Fruit fly (Drosophila melanogaster) whole organism, embryonic: Measurements from ENCODE around the gene Nepl12.

Experiments
- Antp ChIP-seq: fragments of 200-800 bp; sonication (Bioruptor generic); optimal IDR thresholded peaks from 3 replicates; lab custom pipeline; 2016; ENCODE audit warnings: missing biosample characterization, missing genetic modification characterization
- CG1024 ChIP-seq: fragments of 200-800 bp; sonication (Bioruptor generic); IDR thresholded peaks from 2 replicates; pipeline ENCODE4 v1.3.6; 2022; ENCODE audit warnings: missing biosample characterization, missing genetic modification characterization
- CG18262 ChIP-seq: fragments of 200-800 bp; optimal IDR thresholded peaks from 3 replicates; lab custom pipeline; 2019; ENCODE audit warnings: missing biosample characterization, mild to moderate bottlenecking, missing genetic modification characterization, moderate library complexity
- CG2116 ChIP-seq: fragments of 200-800 bp; sonication (Bioruptor generic); optimal IDR thresholded peaks from 3 replicates; lab custom pipeline; 2018; ENCODE audit warnings: missing biosample characterization, mild to moderate bottlenecking, missing genetic modification characterization
- CG2875 ChIP-seq: fragments of 200-800 bp; sonication (Bioruptor generic); optimal IDR thresholded peaks from 2 replicates; lab custom pipeline; 2017; ENCODE audit warnings: missing biosample characterization, mild to moderate bottlenecking, missing genetic modification characterization, missing genetic modification reagents
- CG30020 ChIP-seq: fragments of 200-800 bp; optimal IDR thresholded peaks from 2 replicates; lab custom pipeline; 2019; ENCODE audit warnings: missing biosample characterization, mild to moderate bottlenecking, missing genetic modification characterization, moderate library complexity
- CG31365 ChIP-seq: fragments of 200-800 bp; sonication (Bioruptor generic); optimal IDR thresholded peaks from 2 replicates; lab custom pipeline; 2018; ENCODE audit warnings: missing biosample characterization, mild to moderate bottlenecking, missing genetic modification characterization
- CG3995 ChIP-seq: fragments of 200-800 bp; sonication (Bioruptor generic); optimal IDR thresholded peaks from 3 replicates; lab custom pipeline; 2016; ENCODE audit warnings: missing biosample characterization, missing genetic modification characterization
- CG4282 ChIP-seq: fragments of 200-800 bp; sonication (Bioruptor generic); optimal IDR thresholded peaks from 2 replicates; lab custom pipeline; 2016; ENCODE audit warnings: missing biosample characterization, missing genetic modification characterization
- CG4707 ChIP-seq: fragments of 200-800 bp; sonication (Bioruptor generic); optimal IDR thresholded peaks from 2 replicates; lab custom pipeline; 2018; ENCODE audit warnings: missing biosample characterization, mild to moderate bottlenecking, missing genetic modification characterization, moderate library complexity
- CG6689 ChIP-seq: fragments of 200-800 bp; sonication (Bioruptor generic); IDR thresholded peaks from 2 replicates; pipeline ENCODE4 v1.3.6; 2022; ENCODE audit warnings: missing biosample characterization, missing genetic modification characterization
- CG8089 ChIP-seq: fragments of 200-800 bp; sonication (Bioruptor generic); optimal IDR thresholded peaks from 3 replicates; lab custom pipeline; 2016; ENCODE audit warnings: missing biosample characterization, missing genetic modification characterization
- CG8944 ChIP-seq: fragments of 200-800 bp; sonication (Bioruptor generic); optimal IDR thresholded peaks from 3 replicates; lab custom pipeline; 2016; ENCODE audit warnings: missing biosample characterization, missing genetic modification characterization
- CG9437 ChIP-seq: fragments of 200-800 bp; sonication (Bioruptor generic); optimal IDR thresholded peaks from 2 replicates; lab custom pipeline; 2018; ENCODE audit warnings: missing biosample characterization, mild to moderate bottlenecking, missing genetic modification characterization
- Camta ChIP-seq: fragments of 200-800 bp; sonication (Bioruptor generic); optimal IDR thresholded peaks from 2 replicates; lab custom pipeline; 2016; ENCODE audit warnings: missing biosample characterization, missing genetic modification characterization
- CrebB ChIP-seq: fragments of 200-800 bp; sonication (Bioruptor generic); optimal IDR thresholded peaks from 3 replicates; lab custom pipeline; 2018; ENCODE audit warnings: missing biosample characterization, mild to moderate bottlenecking, missing genetic modification characterization
- Dip3 ChIP-seq: fragments of 200-800 bp; sonication (Bioruptor generic); optimal IDR thresholded peaks from 3 replicates; lab custom pipeline; 2016; ENCODE audit warnings: missing biosample characterization, missing genetic modification characterization
- Dp ChIP-seq: fragments of 200-800 bp; sonication (Bioruptor generic); optimal IDR thresholded peaks from 2 replicates; lab custom pipeline; 2018; ENCODE audit warnings: missing biosample characterization, mild to moderate bottlenecking, missing genetic modification characterization, moderate library complexity
- E2f2 ChIP-seq: fragments of 200-800 bp; sonication (Bioruptor generic); IDR thresholded peaks from 2 replicates; pipeline ENCODE4 v1.3.6; 2022; ENCODE audit warnings: missing biosample characterization, missing genetic modification characterization
- Ets65A ChIP-seq: fragments of 200-800 bp; sonication (Bioruptor generic); peaks from one replicate; lab custom pipeline; 2016; ENCODE audit warnings: missing biosample characterization, missing genetic modification characterization
- Fer3 ChIP-seq: fragments of 200-800 bp; sonication (Bioruptor generic); optimal IDR thresholded peaks from 2 replicates; lab custom pipeline; 2018; ENCODE audit warnings: missing biosample characterization, mild to moderate bottlenecking, missing genetic modification characterization, moderate library complexity
- Hsf ChIP-seq: fragments of 200-800 bp; sonication (Bioruptor generic); optimal IDR thresholded peaks from 3 replicates; lab custom pipeline; 2016; ENCODE audit warnings: missing biosample characterization, missing genetic modification characterization
- Mad ChIP-seq: fragments of 200-800 bp; sonication (Bioruptor generic); optimal IDR thresholded peaks from 2 replicates; lab custom pipeline; 2016; ENCODE audit warnings: missing biosample characterization, missing genetic modification characterization
- Med ChIP-seq: fragments of 200-800 bp; sonication (Bioruptor generic); peaks from one replicate; lab custom pipeline; 2016; ENCODE audit warnings: missing biosample characterization, missing genetic modification characterization, mild to moderate bottlenecking, inconsistent platforms, moderate library complexity
- Nf-YC ChIP-seq: fragments of 200-800 bp; optimal IDR thresholded peaks from 3 replicates; lab custom pipeline; 2019; ENCODE audit warnings: missing biosample characterization, mild to moderate bottlenecking, missing genetic modification characterization, moderate library complexity
- Ptx1 ChIP-seq: fragments of 200-800 bp; sonication (Bioruptor generic); IDR thresholded peaks from 2 replicates; pipeline ENCODE4 v1.3.6; 2022; ENCODE audit warnings: missing biosample characterization, missing genetic modification characterization
- Stat92E ChIP-seq, 3 experiments: fragments of >200 bp in 2 of 3; fragments of 200-800 bp in 1 of 3; sonication (Bioruptor generic) in 1 of 3; optimal IDR thresholded peaks; 2 replicates each; lab custom pipeline; 2017 to 2019; ENCODE audit warnings: missing biosample characterization in 3 of 3, missing genetic modification characterization in 3 of 3, mild to moderate bottlenecking in 1 of 3, moderate library complexity in 1 of 3
- Trl ChIP-seq, 3 experiments: fragments of >200 bp in 2 of 3; fragments of 200-800 bp in 1 of 3; sonication (Bioruptor generic) in 1 of 3; optimal IDR thresholded peaks; 2 replicates in 1 of 3; 3 replicates in 2 of 3; lab custom pipeline; 2016 to 2017; ENCODE audit warnings: missing biosample characterization in 1 of 3, missing genetic modification characterization in 1 of 3
- ab ChIP-seq: fragments of 200-800 bp; sonication (Bioruptor generic); optimal IDR thresholded peaks from 2 replicates; lab custom pipeline; 2016; ENCODE audit warnings: missing biosample characterization, missing genetic modification characterization
- ap ChIP-seq: fragments of 200-800 bp; sonication (Bioruptor generic); IDR thresholded peaks from 2 replicates; pipeline ENCODE4 v1.3.6; 2022; ENCODE audit warnings: missing biosample characterization, missing genetic modification characterization
- cato ChIP-seq: fragments of 200-800 bp; sonication (Bioruptor generic); optimal IDR thresholded peaks from 2 replicates; lab custom pipeline; 2016; ENCODE audit warnings: missing biosample characterization, missing genetic modification characterization, borderline replicate concordance
- gem ChIP-seq: fragments of 200-800 bp; sonication (Bioruptor generic); optimal IDR thresholded peaks from 2 replicates; lab custom pipeline; 2019; ENCODE audit warnings: missing biosample characterization, mild to moderate bottlenecking, missing genetic modification characterization, moderate library complexity
- gro ChIP-seq: fragments of 200-800 bp; sonication (Bioruptor generic); optimal IDR thresholded peaks from 2 replicates; lab custom pipeline; 2016; ENCODE audit warnings: missing biosample characterization, missing genetic modification characterization
- hbn ChIP-seq: fragments of 200-800 bp; sonication (Bioruptor generic); IDR thresholded peaks from 2 replicates; pipeline ENCODE4 v1.3.6; 2022; ENCODE audit warnings: missing biosample characterization, missing genetic modification characterization; ENCODE audit not compliant: partially characterized antibody
- insv ChIP-seq, 2 experiments: fragments of 200-800 bp; sonication (Bioruptor generic); optimal IDR thresholded peaks; 3 replicates each; lab custom pipeline; 2016 to 2018; ENCODE audit warnings: missing biosample characterization in 2 of 2, missing genetic modification characterization in 2 of 2
- inv ChIP-seq: fragments of 200-800 bp; sonication (Bioruptor generic); IDR thresholded peaks from 2 replicates; pipeline ENCODE4 v1.3.6; 2022; ENCODE audit warnings: missing biosample characterization, missing genetic modification characterization; ENCODE audit not compliant: partially characterized antibody
- jigr1 ChIP-seq: fragments of 200-800 bp; sonication (Bioruptor generic); IDR thresholded peaks from 3 replicates; pipeline ENCODE4 v1.3.6; 2022; ENCODE audit warnings: missing biosample characterization, missing genetic modification characterization
- jumu ChIP-seq: fragments of 200-800 bp; sonication (Bioruptor generic); optimal IDR thresholded peaks from 3 replicates; lab custom pipeline; 2016; ENCODE audit warnings: missing biosample characterization, missing genetic modification characterization
- lola ChIP-seq, 3 experiments: fragments of >200 bp in 2 of 3; fragments of 200-800 bp in 1 of 3; sonication (Bioruptor generic) in 1 of 3; optimal IDR thresholded peaks; 2 replicates each; lab custom pipeline; 2017 to 2019; ENCODE audit warnings: missing biosample characterization in 3 of 3, missing genetic modification characterization in 3 of 3, mild to moderate bottlenecking in 1 of 3, moderate library complexity in 1 of 3
- org-1 ChIP-seq: fragments of 200-800 bp; sonication (Bioruptor generic); optimal IDR thresholded peaks from 2 replicates; lab custom pipeline; 2017; ENCODE audit warnings: missing biosample characterization, missing genetic modification characterization
- pan ChIP-seq, 4 experiments: fragments of >200 bp in 3 of 4; fragments of 200-800 bp in 1 of 4; sonication (Bioruptor generic) in 1 of 4; optimal IDR thresholded peaks in 3 of 4; IDR thresholded peaks in 1 of 4; 2 replicates each; pipeline versions ENCODE4 v1.3.6 to Lab custom; 2017 to 2022; ENCODE audit warnings: missing biosample characterization in 2 of 4, missing genetic modification characterization in 2 of 4, mixed read lengths in 1 of 4
- pros ChIP-seq: fragments of 200-800 bp; sonication (Bioruptor generic); optimal IDR thresholded peaks from 3 replicates; lab custom pipeline; 2019; ENCODE audit warnings: missing biosample characterization, mild to moderate bottlenecking, missing genetic modification characterization, moderate library complexity
- ranshi ChIP-seq: fragments of 200-800 bp; sonication (Bioruptor generic); IDR thresholded peaks from 2 replicates; pipeline ENCODE4 v1.3.6; 2022; ENCODE audit warnings: missing biosample characterization, missing genetic modification characterization
- run ChIP-seq: fragments of 200-800 bp; sonication (Bioruptor generic); optimal IDR thresholded peaks from 3 replicates; lab custom pipeline; 2018; ENCODE audit warnings: missing biosample characterization, mild to moderate bottlenecking, missing genetic modification characterization
- tgo ChIP-seq: fragments of 200-800 bp; sonication (Bioruptor generic); IDR thresholded peaks from 3 replicates; pipeline ENCODE4 v1.3.6; 2022; ENCODE audit warnings: missing biosample characterization, missing genetic modification characterization
- trem ChIP-seq: fragments of 200-800 bp; optimal IDR thresholded peaks from 3 replicates; lab custom pipeline; 2019; ENCODE audit warnings: missing biosample characterization, mild to moderate bottlenecking, missing genetic modification characterization, moderate library complexity
- tx ChIP-seq: fragments of 200-800 bp; sonication (Bioruptor generic); optimal IDR thresholded peaks from 2 replicates; lab custom pipeline; 2016; ENCODE audit warnings: missing biosample characterization, missing genetic modification characterization
- vfl ChIP-seq: fragments of 200-800 bp; sonication (Bioruptor generic); optimal IDR thresholded peaks from 2 replicates; lab custom pipeline; 2016; ENCODE audit warnings: missing biosample characterization, missing genetic modification characterization
- wor ChIP-seq: fragments of 200-800 bp; sonication (Bioruptor generic); IDR thresholded peaks from 2 replicates; pipeline ENCODE4 v1.3.6; 2022; ENCODE audit warnings: missing biosample characterization, missing genetic modification characterization

Nepl12 gene

DNA sequence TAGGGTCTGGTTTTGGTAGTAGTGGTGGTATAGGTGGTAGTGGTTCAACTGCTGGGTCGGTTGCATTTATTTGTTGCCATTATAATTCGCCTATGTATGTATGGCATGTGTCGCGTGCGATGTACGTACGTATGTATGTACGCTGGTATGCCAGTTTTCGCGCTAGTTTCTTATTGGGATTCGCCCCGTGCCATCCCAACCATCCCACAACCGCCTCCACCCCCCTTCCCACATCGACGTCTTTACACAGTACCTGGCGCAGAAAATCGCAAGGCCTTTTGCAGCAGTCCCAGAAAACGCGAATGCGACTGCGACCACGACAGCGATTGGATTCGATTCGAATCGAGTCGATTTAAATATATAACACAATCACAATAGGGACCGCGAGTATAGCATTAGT is 34.9 kb downstream of the Nepl12 start:
- no peak for TF ChIP-seq CG30020
- peak; percentile 32 for TF ChIP-seq Med (GFP tag; lab: Kevin White, UChicago)
- TF ChIP-seq insv (GFP tag; optimal IDR thresholded peaks at IDR 0.05; lab: Kevin White, UChicago), result peak in 1 of 2 experiments; percentile 76
- TF ChIP-seq ranshi (GFP tag; lab: Robert Waterston, UW), result no peak

DNA sequence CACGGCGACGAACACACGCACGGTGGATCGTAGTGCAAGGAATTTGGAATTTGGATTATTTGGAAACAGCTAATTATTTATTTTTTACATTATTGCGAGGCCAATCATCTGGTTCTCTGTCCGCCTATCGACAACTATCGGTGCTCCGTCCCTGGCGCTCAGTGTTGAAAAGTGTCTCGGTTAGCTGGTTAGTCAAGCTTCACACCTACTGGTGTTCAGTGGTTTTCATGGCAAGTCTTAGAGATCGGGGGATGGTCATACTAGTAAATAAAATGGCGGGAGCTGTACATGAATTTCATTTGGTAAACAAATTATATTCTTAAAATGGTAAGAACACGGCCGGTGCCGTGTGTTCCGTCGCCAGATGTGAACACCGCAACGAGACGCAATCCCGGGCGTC is 35.6 kb downstream of the Nepl12 start, which contains the start of the genes trbd and dmt:
TSS of gene trbd (minus strand) at position 152 of the 400 bp plus-strand sequence.
TSS of gene dmt (plus strand) at position 257 of the 400 bp plus-strand sequence.
- no peak for TF ChIP-seq CG6689
- no peak for TF ChIP-seq pan (optimal IDR thresholded peaks at IDR 0.05; lab: Kevin White, UChicago)
- TF ChIP-seq pan (GFP tag; optimal IDR thresholded peaks at IDR 0.05 in 1 of 2, IDR thresholded peaks at IDR 0.05 in 1 of 2), result no peak
- TF ChIP-seq org-1 (GFP tag; lab: Kevin White, UChicago), result no peak
- peak; percentile 84 for TF ChIP-seq Dp (GFP tag; lab: Kevin White, UChicago)
- peak; percentile 49 for TF ChIP-seq CrebB (tag; lab: Kevin White, UChicago)
- TF ChIP-seq CG8944 (GFP tag; lab: Kevin White, UChicago), result peak; percentile 55
- TF ChIP-seq Dip3 (GFP tag; lab: Kevin White, UChicago), result peak; percentile 85
- no peak for TF ChIP-seq run
- no peak for TF ChIP-seq tgo (GFP tag; lab: Robert Waterston, UW)
- peak; percentile 58 for TF ChIP-seq Mad (GFP tag; lab: Kevin White, UChicago)
- TF ChIP-seq CG8089, result peak; percentile 44
- TF ChIP-seq jumu, result peak; percentile 69
- no peak for TF ChIP-seq lola (GFP tag; optimal IDR thresholded peaks at IDR 0.05; lab: Kevin White, UChicago)
- TF ChIP-seq Stat92E (GFP tag; optimal IDR thresholded peaks at IDR 0.05; lab: Kevin White, UChicago), result peak in 1 of 3 experiments; percentile 64
- no peak for TF ChIP-seq ab (GFP tag; lab: Kevin White, UChicago)
- no peak for TF ChIP-seq jigr1 (GFP tag; lab: Robert Waterston, UW)
- no peak for TF ChIP-seq CG9437 (GFP tag; lab: Kevin White, UChicago)
- TF ChIP-seq gem (tag; lab: Kevin White, UChicago), result no peak
- no peak for TF ChIP-seq CG2875 (GFP tag; lab: Kevin White, UChicago)
- peak; percentile 37 for TF ChIP-seq Hsf
- peak; percentile 50 for TF ChIP-seq Camta (GFP tag; lab: Kevin White, UChicago)
- TF ChIP-seq CG3995 (GFP tag; lab: Kevin White, UChicago), result peak; percentile 52
- no peak for TF ChIP-seq CG4707
- TF ChIP-seq pros (GFP tag; lab: Kevin White, UChicago), result no peak
- TF ChIP-seq Antp (GFP tag; lab: Kevin White, UChicago), result peak; percentile 68
- TF ChIP-seq CG4282, result peak; percentile 57
- peak; percentile 58 for TF ChIP-seq tx (GFP tag; lab: Kevin White, UChicago)
- TF ChIP-seq hbn (GFP tag; lab: Robert Waterston, UW), result no peak
- peak; percentile 78 for TF ChIP-seq trem (tag; lab: Kevin White, UChicago)
- TF ChIP-seq vfl, result peak; percentile 64
- peak; percentile 81 for TF ChIP-seq CG2116 (GFP tag; lab: Kevin White, UChicago)
- no peak for TF ChIP-seq Fer3 (tag; lab: Kevin White, UChicago)
- TF ChIP-seq Nf-YC (tag; lab: Kevin White, UChicago), result no peak
- no peak for TF ChIP-seq inv (GFP tag; lab: Robert Waterston, UW)
- no peak for TF ChIP-seq cato (GFP tag; lab: Kevin White, UChicago)
- no peak for TF ChIP-seq Trl (optimal IDR thresholded peaks at IDR 0.05; lab: Kevin White, UChicago)
- TF ChIP-seq Trl (GFP tag; optimal IDR thresholded peaks at IDR 0.05; lab: Kevin White, UChicago), result peak; percentile 71
- no peak for TF ChIP-seq CG1024
- TF ChIP-seq wor, result no peak
- TF ChIP-seq Ets65A (GFP tag; lab: Kevin White, UChicago), result peak; percentile 98
- peak; percentile 89 for TF ChIP-seq gro (GFP tag; lab: Kevin White, UChicago)
- TF ChIP-seq CG18262, result no peak
- TF ChIP-seq Ptx1 (GFP tag; lab: Robert Waterston, UW), result no peak
- no peak for TF ChIP-seq CG31365 (tag; lab: Kevin White, UChicago)
- TF ChIP-seq E2f2, result no peak
- no peak for TF ChIP-seq ap
